Fruit fly (Drosophila melanogaster) whole organism, embryonic: ENCODE results near the gene mad2.

ENCODE experiments used
- B-H1 ChIP-seq: fragments of 200-800 bp; sonication (Bioruptor generic); IDR thresholded peaks from 3 replicates; pipeline ENCODE4 v1.3.6; 2022; ENCODE audit warnings: missing biosample characterization, missing genetic modification characterization
- Bdp1 ChIP-seq: fragments of 200-800 bp; sonication (Bioruptor generic); optimal IDR thresholded peaks from 3 replicates; lab custom pipeline; 2016; ENCODE audit warnings: missing biosample characterization, missing genetic modification characterization
- Blimp-1 ChIP-seq: fragments of 200-800 bp; sonication (Bioruptor generic); optimal IDR thresholded peaks from 3 replicates; lab custom pipeline; 2018; ENCODE audit warnings: missing biosample characterization, missing genetic modification characterization, mild to moderate bottlenecking, moderate library complexity, missing genetic modification reagents
- CG11560 ChIP-seq: fragments of 200-800 bp; sonication (Bioruptor generic); IDR thresholded peaks from 3 replicates; pipeline ENCODE4 v1.3.6; 2022; ENCODE audit warnings: missing biosample characterization, missing genetic modification characterization
- CG11695 ChIP-seq: fragments of 200-800 bp; sonication (Bioruptor generic); IDR thresholded peaks from 3 replicates; pipeline ENCODE4 v1.3.6; 2022; ENCODE audit warnings: missing biosample characterization, missing genetic modification characterization
- CG12769 ChIP-seq: fragments of 200-800 bp; sonication (Bioruptor generic); optimal IDR thresholded peaks from 2 replicates; lab custom pipeline; 2019; ENCODE audit warnings: missing biosample characterization, mild to moderate bottlenecking, missing genetic modification characterization, moderate library complexity
- CG14441 ChIP-seq: fragments of 200-800 bp; sonication (Bioruptor generic); IDR thresholded peaks from 2 replicates; pipeline ENCODE4 v1.3.6; 2022; ENCODE audit warnings: missing biosample characterization, missing genetic modification characterization
- CG15011 ChIP-seq: fragments of 200-800 bp; sonication (Bioruptor generic); optimal IDR thresholded peaks from 3 replicates; lab custom pipeline; 2018; ENCODE audit warnings: missing biosample characterization, mild to moderate bottlenecking, missing genetic modification characterization
- CG17385 ChIP-seq: fragments of 200-800 bp; sonication (Bioruptor generic); optimal IDR thresholded peaks from 3 replicates; lab custom pipeline; 2018; ENCODE audit warnings: missing biosample characterization, mild to moderate bottlenecking, missing genetic modification characterization
- CG18476 ChIP-seq: fragments of 200-800 bp; sonication (Bioruptor generic); optimal IDR thresholded peaks from 2 replicates; lab custom pipeline; 2016; ENCODE audit warnings: missing biosample characterization, mild to moderate bottlenecking, missing genetic modification characterization
- CG2202 ChIP-seq: fragments of 200-800 bp; sonication (Bioruptor generic); optimal IDR thresholded peaks from 2 replicates; lab custom pipeline; 2018; ENCODE audit warnings: missing biosample characterization, mild to moderate bottlenecking, missing genetic modification characterization
- CG43689 ChIP-seq: fragments of 200-800 bp; sonication (Bioruptor generic); IDR thresholded peaks from 2 replicates; pipeline ENCODE4 v1.3.6; 2022; ENCODE audit warnings: missing biosample characterization, missing genetic modification characterization
- CG6854 ChIP-seq: fragments of 200-800 bp; sonication (Bioruptor generic); optimal IDR thresholded peaks from 3 replicates; lab custom pipeline; 2017; ENCODE audit warnings: missing biosample characterization, mild to moderate bottlenecking, missing genetic modification characterization
- CG7839 ChIP-seq: fragments of 200-800 bp; sonication (Bioruptor generic); optimal IDR thresholded peaks from 3 replicates; lab custom pipeline; 2018; ENCODE audit warnings: missing biosample characterization, mild to moderate bottlenecking, missing genetic modification characterization, moderate library complexity
- CG7928 ChIP-seq: fragments of 200-800 bp; sonication (Bioruptor generic); optimal IDR thresholded peaks from 2 replicates; lab custom pipeline; 2017; ENCODE audit warnings: missing biosample characterization, mild to moderate bottlenecking, missing genetic modification characterization
- CG8765 ChIP-seq: fragments of 200-800 bp; sonication (Bioruptor generic); IDR thresholded peaks from 2 replicates; pipeline ENCODE4 v1.3.6; 2022; ENCODE audit warnings: missing biosample characterization, missing genetic modification characterization
- CG9437 ChIP-seq: fragments of 200-800 bp; sonication (Bioruptor generic); optimal IDR thresholded peaks from 2 replicates; lab custom pipeline; 2018; ENCODE audit warnings: missing biosample characterization, mild to moderate bottlenecking, missing genetic modification characterization
- CkIIα-i1 ChIP-seq: fragments of 200-800 bp; sonication (Bioruptor generic); IDR thresholded peaks from 2 replicates; pipeline ENCODE4 v1.3.6; 2022; ENCODE audit warnings: missing biosample characterization, missing genetic modification characterization
- CrebB ChIP-seq: fragments of 200-800 bp; sonication (Bioruptor generic); optimal IDR thresholded peaks from 3 replicates; lab custom pipeline; 2018; ENCODE audit warnings: missing biosample characterization, mild to moderate bottlenecking, missing genetic modification characterization
- Deaf1 ChIP-seq: fragments of 200-800 bp; optimal IDR thresholded peaks from 3 replicates; lab custom pipeline; 2019; ENCODE audit warnings: missing biosample characterization, mild to moderate bottlenecking, missing genetic modification characterization, moderate library complexity
- Dip2 ChIP-seq: fragments of 200-800 bp; sonication (Bioruptor generic); IDR thresholded peaks from 2 replicates; pipeline ENCODE4 v1.3.6; 2022; ENCODE audit warnings: missing biosample characterization, missing genetic modification characterization
- Hmr ChIP-seq: fragments of 200-800 bp; sonication (Bioruptor generic); optimal IDR thresholded peaks from 3 replicates; lab custom pipeline; 2017; ENCODE audit warnings: mild to moderate bottlenecking, missing biosample characterization, missing genetic modification reagents, missing genetic modification characterization
- MESR4 ChIP-seq: fragments of 200-800 bp; sonication (Bioruptor generic); optimal IDR thresholded peaks from 2 replicates; lab custom pipeline; 2018; ENCODE audit warnings: missing biosample characterization, mild to moderate bottlenecking, missing genetic modification characterization, moderate library complexity
- Mes4 ChIP-seq: fragments of 200-800 bp; sonication (Bioruptor generic); optimal IDR thresholded peaks from 2 replicates; lab custom pipeline; 2016; ENCODE audit warnings: missing biosample characterization, missing genetic modification characterization
- Nf-YA ChIP-seq: fragments of 200-800 bp; sonication (Bioruptor generic); IDR thresholded peaks from 2 replicates; pipeline ENCODE4 v1.3.6; 2022; ENCODE audit warnings: missing biosample characterization, missing genetic modification characterization
- Nf-YB ChIP-seq: fragments of 200-800 bp; sonication (Bioruptor generic); optimal IDR thresholded peaks from 3 replicates; lab custom pipeline; 2019; ENCODE audit warnings: missing biosample characterization, mild to moderate bottlenecking, missing genetic modification characterization, moderate library complexity
- Scr ChIP-seq: fragments of 200-800 bp; sonication (Bioruptor generic); IDR thresholded peaks from 2 replicates; pipeline ENCODE4 v1.3.6; 2022; ENCODE audit warnings: missing biosample characterization, missing genetic modification characterization; ENCODE audit not compliant: partially characterized antibody
- Six4 ChIP-seq: fragments of 200-800 bp; sonication (Bioruptor generic); optimal IDR thresholded peaks from 2 replicates; lab custom pipeline; 2016; ENCODE audit warnings: missing biosample characterization, missing genetic modification characterization
- Sox102F ChIP-seq: fragments of 200-800 bp; sonication (Bioruptor generic); optimal IDR thresholded peaks from 2 replicates; lab custom pipeline; 2018; ENCODE audit warnings: missing biosample characterization, mild to moderate bottlenecking, missing genetic modification characterization, moderate library complexity
- amos ChIP-seq: fragments of 200-800 bp; sonication (Bioruptor generic); IDR thresholded peaks from 2 replicates; pipeline ENCODE4 v1.3.6; 2022; ENCODE audit warnings: missing biosample characterization, missing genetic modification characterization; ENCODE audit not compliant: partially characterized antibody
- bowl ChIP-seq: fragments of 200-800 bp; sonication (Bioruptor generic); IDR thresholded peaks from 2 replicates; pipeline ENCODE4 v1.3.6; 2022; ENCODE audit warnings: missing biosample characterization, missing genetic modification characterization
- cad ChIP-seq: fragments of >200 bp; optimal IDR thresholded peaks from 2 replicates; lab custom pipeline; 2017; ENCODE audit warnings: missing biosample characterization, missing genetic modification characterization
- ems ChIP-seq: fragments of 200-800 bp; sonication (Bioruptor generic); optimal IDR thresholded peaks from 3 replicates; lab custom pipeline; 2016; ENCODE audit warnings: missing biosample characterization, missing genetic modification characterization
- en ChIP-seq: fragments of 200-800 bp; sonication (Bioruptor generic); optimal IDR thresholded peaks from 2 replicates; lab custom pipeline; 2016; ENCODE audit warnings: missing biosample characterization, missing genetic modification characterization
- eyg ChIP-seq: fragments of 200-800 bp; sonication (Bioruptor generic); optimal IDR thresholded peaks from 3 replicates; lab custom pipeline; 2016; ENCODE audit warnings: missing biosample characterization, missing genetic modification characterization
- gfzf ChIP-seq: fragments of 200-800 bp; sonication (Bioruptor generic); optimal IDR thresholded peaks from 2 replicates; lab custom pipeline; 2016; ENCODE audit warnings: missing biosample characterization, mild to moderate bottlenecking, missing genetic modification characterization, moderate library complexity
- grau ChIP-seq: fragments of 200-800 bp; optimal IDR thresholded peaks from 3 replicates; lab custom pipeline; 2019; ENCODE audit warnings: missing biosample characterization, mild to moderate bottlenecking, missing genetic modification characterization, moderate library complexity
- gt ChIP-seq: fragments of 200-800 bp; sonication (Bioruptor generic); IDR thresholded peaks from 2 replicates; pipeline ENCODE4 v1.3.6; 2022; ENCODE audit warnings: missing biosample characterization, missing genetic modification characterization
- jing ChIP-seq: fragments of 200-800 bp; sonication (Bioruptor generic); optimal IDR thresholded peaks from 2 replicates; lab custom pipeline; 2018; ENCODE audit warnings: missing biosample characterization, mild to moderate bottlenecking, missing genetic modification characterization
- kay ChIP-seq: fragments of 200-800 bp; sonication (Bioruptor generic); optimal IDR thresholded peaks from 2 replicates; lab custom pipeline; 2016; ENCODE audit warnings: missing biosample characterization, missing genetic modification characterization
- klu ChIP-seq: fragments of 200-800 bp; sonication (Bioruptor generic); IDR thresholded peaks from 2 replicates; pipeline ENCODE4 v1.3.6; 2022; ENCODE audit warnings: missing biosample characterization, missing genetic modification characterization
- lilli ChIP-seq: fragments of 200-800 bp; sonication (Bioruptor generic); optimal IDR thresholded peaks from 3 replicates; lab custom pipeline; 2016; ENCODE audit warnings: missing biosample characterization, missing genetic modification characterization
- lmd ChIP-seq: fragments of 200-800 bp; sonication (Bioruptor generic); IDR thresholded peaks from 2 replicates; pipeline ENCODE4 v1.3.6; 2022; ENCODE audit warnings: missing biosample characterization, missing genetic modification characterization
- pho ChIP-seq: fragments of 200-800 bp; sonication (Bioruptor generic); optimal IDR thresholded peaks from 2 replicates; lab custom pipeline; 2016; ENCODE audit warnings: missing biosample characterization, missing genetic modification characterization
- psq ChIP-seq: fragments of 200-800 bp; sonication (Bioruptor generic); optimal IDR thresholded peaks from 2 replicates; lab custom pipeline; 2017; ENCODE audit warnings: missing biosample characterization, missing genetic modification characterization
- run ChIP-seq: fragments of 200-800 bp; sonication (Bioruptor generic); optimal IDR thresholded peaks from 3 replicates; lab custom pipeline; 2018; ENCODE audit warnings: missing biosample characterization, mild to moderate bottlenecking, missing genetic modification characterization
- sima ChIP-seq: fragments of 200-800 bp; sonication (Bioruptor generic); optimal IDR thresholded peaks from 2 replicates; lab custom pipeline; 2016; ENCODE audit warnings: missing biosample characterization, missing genetic modification characterization
- unc-4 ChIP-seq: fragments of 200-800 bp; sonication (Bioruptor generic); IDR thresholded peaks from 2 replicates; pipeline ENCODE4 v1.3.6; 2022; ENCODE audit warnings: missing biosample characterization, missing genetic modification characterization; ENCODE audit not compliant: partially characterized antibody
- unpg ChIP-seq: fragments of 200-800 bp; sonication (Bioruptor generic); optimal IDR thresholded peaks from 3 replicates; lab custom pipeline; 2018; ENCODE audit warnings: missing biosample characterization, mild to moderate bottlenecking, missing genetic modification characterization, moderate library complexity
- vnd ChIP-seq: fragments of 200-800 bp; sonication (Bioruptor generic); IDR thresholded peaks from 3 replicates; pipeline ENCODE4 v1.3.6; 2022; ENCODE audit warnings: missing biosample characterization, missing genetic modification characterization; ENCODE audit not compliant: partially characterized antibody

The mad2 gene

dm6 chr3L:5823763-5824445, 11.0 kb upstream of the mad2 start (continued):
- TF ChIP-seq Nf-YA (peak; percentile 68), kay (GFP tag; lab: Kevin White, UChicago) (peak; percentile 53), Blimp-1 (GFP tag; lab: Kevin White, UChicago) (peak; percentile 89), CrebB (peak; percentile 89), pho (GFP tag; lab: Kevin White, UChicago) (peak; percentile 52), Sox102F (peak; percentile 80), CG7839 (peak; percentile 65), CG11695 (GFP tag; lab: Robert Waterston, UW) (peak; percentile 71), CG6854 (GFP tag; lab: Kevin White, UChicago) (peak; percentile 33), CG11560 (tag; lab: Robert Waterston, UW) (no peak), vnd (GFP tag; lab: Robert Waterston, UW) (no peak), Hmr (peak; percentile 70), CkIIα-i1 (no peak), lmd (GFP tag; lab: Robert Waterston, UW) (no peak), psq (peak; percentile 78), MESR4 (GFP tag; lab: Kevin White, UChicago) (peak; percentile 30), CG43689 (GFP tag; lab: Robert Waterston, UW) (no peak), CG9437 (GFP tag; lab: Kevin White, UChicago) (peak; percentile 90), lilli (peak; percentile 44), Bdp1 (GFP tag; lab: Kevin White, UChicago) (peak; percentile 81), gt (GFP tag; lab: Robert Waterston, UW) (no peak), B-H1 (GFP tag; lab: Robert Waterston, UW) (peak; percentile 21; the same call in 1 of the 3 replicates), CG18476 (GFP tag; lab: Kevin White, UChicago) (peak; percentile 67), CG15011 (GFP tag; lab: Kevin White, UChicago) (peak; percentile 78), unpg (peak; percentile 81), run (tag; lab: Kevin White, UChicago) (peak; percentile 73), Deaf1 (tag; lab: Kevin White, UChicago) (peak; percentile 40), Six4 (GFP tag; lab: Kevin White, UChicago) (peak; percentile 86), grau (tag; lab: Kevin White, UChicago) (peak; percentile 61), Dip2 (GFP tag; lab: Robert Waterston, UW) (no peak), Nf-YB (GFP tag; lab: Kevin White, UChicago) (peak; percentile 72), CG12769 (tag; lab: Kevin White, UChicago) (peak; percentile 76), eyg (GFP tag; lab: Kevin White, UChicago) (peak; percentile 69), CG7928 (peak; percentile 18), CG14441 (GFP tag; lab: Robert Waterston, UW) (peak; percentile 39; the same call in 1 of the 2 replicates), cad (GFP tag; lab: Kevin White, UChicago) (no peak), bowl (GFP tag; lab: Robert Waterston, UW) (no peak), amos (no peak), unc-4 (GFP tag; lab: Robert Waterston, UW) (no peak), sima (peak; percentile 2), CG8765 (GFP tag; lab: Robert Waterston, UW) (no peak), Mes4 (GFP tag; lab: Kevin White, UChicago) (peak; percentile 90), gfzf (GFP tag; lab: Kevin White, UChicago) (no peak), ems (GFP tag; lab: Kevin White, UChicago) (peak; percentile 76), klu (no peak), Scr (GFP tag; lab: Robert Waterston, UW) (no peak), CG2202 (tag; lab: Kevin White, UChicago) (peak; percentile 92), jing (GFP tag; lab: Kevin White, UChicago) (peak; percentile 77), CG17385 (GFP tag; lab: Kevin White, UChicago) (peak; percentile 47), en (GFP tag; lab: Kevin White, UChicago) (peak; percentile 76)
